Worm (Caenorhabditis elegans) whole organism, L1 larva: ENCODE results near the gene Y57A10C.10.

Source experiments
- C16A3.4 ChIP-seq: fragments of 150-350 bp; optimal IDR thresholded peaks from 2 replicates; lab custom pipeline; 2014; ENCODE audit warnings: missing biosample characterization, missing genetic modification characterization
- C34B4.2 ChIP-seq: sonication (generic microtip); optimal IDR thresholded peaks from 2 replicates; lab custom pipeline; 2017; ENCODE audit warnings: mild to moderate bottlenecking, missing genetic modification characterization, missing compliant biosample characterization
- F16B12.6 ChIP-seq: fragments of 150-350 bp; optimal IDR thresholded peaks from 2 replicates; lab custom pipeline; 2014; ENCODE audit warnings: missing biosample characterization, missing genetic modification characterization
- Y116A8C.19 ChIP-seq: sonication (generic microtip); optimal IDR thresholded peaks from 2 replicates; lab custom pipeline; 2016; ENCODE audit warnings: missing compliant biosample characterization, missing genetic modification characterization, borderline replicate concordance
- aha-1 ChIP-seq: fragments of 150-350 bp; optimal IDR thresholded peaks from 2 replicates; lab custom pipeline; 2014; ENCODE audit warnings: missing biosample characterization, missing genetic modification characterization
- alr-1 ChIP-seq: fragments of 200-800 bp; sonication (Bioruptor generic); optimal IDR thresholded peaks from 2 replicates; lab custom pipeline; 2018; ENCODE audit warnings: borderline replicate concordance, mild to moderate bottlenecking, missing genetic modification characterization, missing compliant biosample characterization
- aly-2 ChIP-seq: fragments of 150-350 bp; optimal IDR thresholded peaks from 2 replicates; lab custom pipeline; 2014; ENCODE audit warnings: missing biosample characterization, missing genetic modification characterization
- blmp-1 ChIP-seq: fragments of 150-350 bp; optimal IDR thresholded peaks from 2 replicates; lab custom pipeline; 2014; ENCODE audit warnings: missing biosample characterization, missing genetic modification characterization
- ceh-8 ChIP-seq: fragments of 200-800 bp; sonication (Bioruptor generic); optimal IDR thresholded peaks from 2 replicates; lab custom pipeline; 2018; ENCODE audit warnings: mild to moderate bottlenecking, missing genetic modification characterization, moderate library complexity, missing compliant biosample characterization
- ceh-82 ChIP-seq, 3 experiments: fragments of 150-350 bp in 1 of 3; sonication (generic microtip) in 2 of 3; optimal IDR thresholded peaks; 2 replicates each; lab custom pipeline; 2014 to 2017; ENCODE audit warnings: missing biosample characterization in 3 of 3, missing genetic modification characterization in 3 of 3
- ceh-88 ChIP-seq: fragments of 200-800 bp; sonication (Bioruptor generic); IDR thresholded peaks from 2 replicates; pipeline ENCODE4 v1.3.6; 2022; ENCODE audit warnings: missing genetic modification characterization, missing compliant biosample characterization
- ceh-90 ChIP-seq: sonication (generic microtip); optimal IDR thresholded peaks from 2 replicates; lab custom pipeline; 2016; ENCODE audit warnings: missing genetic modification characterization, missing compliant biosample characterization
- dpl-1 ChIP-seq, 3 experiments: fragments of 150-350 bp in 2 of 3; sonication (generic microtip) in 1 of 3; optimal IDR thresholded peaks; 2 replicates each; lab custom pipeline; 2014 to 2017; ENCODE audit warnings: missing biosample characterization in 3 of 3, missing genetic modification characterization in 3 of 3, missing genetic modification reagents in 3 of 3
- dsc-1 ChIP-seq: sonication (generic microtip); optimal IDR thresholded peaks from 2 replicates; lab custom pipeline; 2016; ENCODE audit warnings: mild to moderate bottlenecking, missing genetic modification characterization, missing compliant biosample characterization
- efl-1 ChIP-seq, 4 experiments: fragments of 150-350 bp; optimal IDR thresholded peaks in 3 of 4; peaks in 1 of 4; 1 replicate in 1 of 4; 2 replicates in 3 of 4; lab custom pipeline; 2014; ENCODE audit warnings: missing biosample characterization in 2 of 4, missing genetic modification characterization in 2 of 4, missing genetic modification reagents in 2 of 4
- efl-3 ChIP-seq: fragments of 200-800 bp; sonication (Bioruptor generic); optimal IDR thresholded peaks from 2 replicates; lab custom pipeline; 2018; ENCODE audit warnings: mild to moderate bottlenecking, missing genetic modification characterization, missing compliant biosample characterization
- ets-5 ChIP-seq: fragments of 200-800 bp; sonication (Bioruptor generic); IDR thresholded peaks from 2 replicates; pipeline ENCODE4 v1.3.6; 2022; ENCODE audit warnings: missing genetic modification characterization, missing compliant biosample characterization
- fkh-4 ChIP-seq: sonication (generic microtip); optimal IDR thresholded peaks from 2 replicates; lab custom pipeline; 2016; ENCODE audit warnings: missing compliant biosample characterization, missing genetic modification characterization, borderline replicate concordance
- hlh-4 ChIP-seq: sonication (generic microtip); optimal IDR thresholded peaks from 2 replicates; lab custom pipeline; 2016; ENCODE audit warnings: mild to moderate bottlenecking, missing genetic modification characterization, missing compliant biosample characterization
- hpl-2 ChIP-seq: fragments of 150-350 bp; optimal IDR thresholded peaks from 2 replicates; lab custom pipeline; 2014; ENCODE audit warnings: missing biosample characterization, missing genetic modification reagents, missing genetic modification characterization
- irx-1 ChIP-seq: sonication (generic microtip); optimal IDR thresholded peaks from 2 replicates; lab custom pipeline; 2016; ENCODE audit warnings: missing genetic modification characterization, missing compliant biosample characterization
- lin-13 ChIP-seq: fragments of 150-350 bp; optimal IDR thresholded peaks from 2 replicates; lab custom pipeline; 2014; ENCODE audit warnings: missing biosample characterization, missing genetic modification reagents, missing genetic modification characterization
- lin-15B ChIP-seq: fragments of 150-350 bp; sonication (generic microtip); optimal IDR thresholded peaks from 3 replicates; lab custom pipeline; 2014; ENCODE audit warnings: missing biosample characterization, missing genetic modification characterization
- lir-3 ChIP-seq: sonication (generic microtip); optimal IDR thresholded peaks from 2 replicates; lab custom pipeline; 2016; ENCODE audit warnings: mild to moderate bottlenecking, missing genetic modification characterization, moderate library complexity, missing compliant biosample characterization; ENCODE audit not compliant: poor library complexity
- mef-2 ChIP-seq: fragments of 150-350 bp; optimal IDR thresholded peaks from 2 replicates; lab custom pipeline; 2014; ENCODE audit warnings: missing biosample characterization, missing genetic modification characterization
- mep-1 ChIP-seq: fragments of 150-350 bp; optimal IDR thresholded peaks from 2 replicates; lab custom pipeline; 2014; ENCODE audit warnings: missing biosample characterization, missing genetic modification characterization
- nhr-11 ChIP-seq: fragments of 150-350 bp; optimal IDR thresholded peaks from 2 replicates; lab custom pipeline; 2014; ENCODE audit warnings: missing biosample characterization, missing genetic modification characterization
- nhr-12 ChIP-seq: sonication (generic microtip); optimal IDR thresholded peaks from 2 replicates; lab custom pipeline; 2017; ENCODE audit warnings: missing biosample characterization, missing genetic modification characterization
- nhr-28 ChIP-seq: fragments of 150-350 bp; optimal IDR thresholded peaks from 2 replicates; lab custom pipeline; 2014; ENCODE audit warnings: missing biosample characterization, missing genetic modification characterization
- nhr-47 ChIP-seq: sonication (generic microtip); optimal IDR thresholded peaks from 2 replicates; lab custom pipeline; 2016; ENCODE audit warnings: mild to moderate bottlenecking, missing genetic modification characterization, moderate library complexity, missing compliant biosample characterization
- nhr-76 ChIP-seq: sonication (generic microtip); optimal IDR thresholded peaks from 2 replicates; lab custom pipeline; 2017; ENCODE audit warnings: missing biosample characterization, missing genetic modification characterization
- nhr-77 ChIP-seq: fragments of 150-350 bp; optimal IDR thresholded peaks from 2 replicates; lab custom pipeline; 2014; ENCODE audit warnings: missing biosample characterization, missing genetic modification characterization
- nhr-84 ChIP-seq: sonication (generic microtip); optimal IDR thresholded peaks from 2 replicates; lab custom pipeline; 2017; ENCODE audit warnings: missing biosample characterization, missing genetic modification characterization
- nhr-90 ChIP-seq: sonication (generic microtip); optimal IDR thresholded peaks from 2 replicates; lab custom pipeline; 2016; ENCODE audit warnings: mild to moderate bottlenecking, missing genetic modification characterization, missing compliant biosample characterization; ENCODE audit not compliant: poor library complexity
- pag-3 ChIP-seq: sonication (generic microtip); optimal IDR thresholded peaks from 2 replicates; lab custom pipeline; 2017; ENCODE audit warnings: missing genetic modification characterization, mild to moderate bottlenecking, missing compliant biosample characterization, antibody characterized with exemption, borderline replicate concordance; ENCODE audit not compliant: insufficient read depth
- pqm-1 ChIP-seq: sonication (generic microtip); optimal IDR thresholded peaks from 3 replicates; lab custom pipeline; 2017; ENCODE audit warnings: missing biosample characterization, missing genetic modification characterization
- skn-1 ChIP-seq: fragments of 150-350 bp; optimal IDR thresholded peaks from 2 replicates; lab custom pipeline; 2014; ENCODE audit warnings: missing biosample characterization, missing genetic modification characterization
- sox-4 ChIP-seq: sonication (generic microtip); optimal IDR thresholded peaks from 2 replicates; lab custom pipeline; 2016; ENCODE audit warnings: missing genetic modification characterization, missing compliant biosample characterization
- sptf-1 ChIP-seq: fragments of 150-350 bp; optimal IDR thresholded peaks from 2 replicates; lab custom pipeline; 2014; ENCODE audit warnings: missing biosample characterization, missing genetic modification characterization
- sup-37 ChIP-seq: fragments of 200-800 bp; sonication (Bioruptor generic); optimal IDR thresholded peaks from 2 replicates; lab custom pipeline; 2018; ENCODE audit warnings: mild to moderate bottlenecking, missing genetic modification characterization, missing compliant biosample characterization
- tlp-1 ChIP-seq: fragments of 150-350 bp; optimal IDR thresholded peaks from 2 replicates; lab custom pipeline; 2014; ENCODE audit warnings: missing biosample characterization, missing genetic modification characterization
- unc-130 ChIP-seq: fragments of 150-350 bp; optimal IDR thresholded peaks from 2 replicates; lab custom pipeline; 2017; ENCODE audit warnings: missing biosample characterization, missing genetic modification characterization, inconsistent platforms
- unc-30 ChIP-seq: sonication (generic microtip); optimal IDR thresholded peaks from 2 replicates; lab custom pipeline; 2017; ENCODE audit warnings: missing biosample characterization, missing genetic modification characterization
- unc-98 ChIP-seq: fragments of 200-800 bp; sonication (Bioruptor generic); IDR thresholded peaks from 2 replicates; pipeline ENCODE4 v1.3.6; 2022; ENCODE audit warnings: missing genetic modification characterization, missing compliant biosample characterization
- vab-15 ChIP-seq: sonication (generic microtip); optimal IDR thresholded peaks from 2 replicates; lab custom pipeline; 2017; ENCODE audit warnings: missing genotype, mild to moderate bottlenecking, missing genetic modification characterization, missing compliant biosample characterization
- xbp-1 ChIP-seq: sonication (generic microtip); optimal IDR thresholded peaks from 2 replicates; lab custom pipeline; 2016; ENCODE audit warnings: missing genetic modification characterization, missing compliant biosample characterization
- zag-1 ChIP-seq: fragments of 150-350 bp; optimal IDR thresholded peaks from 2 replicates; lab custom pipeline; 2014; ENCODE audit warnings: missing biosample characterization, missing genetic modification characterization
- zip-4 ChIP-seq: fragments of 200-800 bp; sonication (Bioruptor generic); optimal IDR thresholded peaks from 2 replicates; lab custom pipeline; 2018; ENCODE audit warnings: mild to moderate bottlenecking, missing genetic modification characterization, moderate library complexity, missing compliant biosample characterization

The Y57A10C.10 gene

DNA sequence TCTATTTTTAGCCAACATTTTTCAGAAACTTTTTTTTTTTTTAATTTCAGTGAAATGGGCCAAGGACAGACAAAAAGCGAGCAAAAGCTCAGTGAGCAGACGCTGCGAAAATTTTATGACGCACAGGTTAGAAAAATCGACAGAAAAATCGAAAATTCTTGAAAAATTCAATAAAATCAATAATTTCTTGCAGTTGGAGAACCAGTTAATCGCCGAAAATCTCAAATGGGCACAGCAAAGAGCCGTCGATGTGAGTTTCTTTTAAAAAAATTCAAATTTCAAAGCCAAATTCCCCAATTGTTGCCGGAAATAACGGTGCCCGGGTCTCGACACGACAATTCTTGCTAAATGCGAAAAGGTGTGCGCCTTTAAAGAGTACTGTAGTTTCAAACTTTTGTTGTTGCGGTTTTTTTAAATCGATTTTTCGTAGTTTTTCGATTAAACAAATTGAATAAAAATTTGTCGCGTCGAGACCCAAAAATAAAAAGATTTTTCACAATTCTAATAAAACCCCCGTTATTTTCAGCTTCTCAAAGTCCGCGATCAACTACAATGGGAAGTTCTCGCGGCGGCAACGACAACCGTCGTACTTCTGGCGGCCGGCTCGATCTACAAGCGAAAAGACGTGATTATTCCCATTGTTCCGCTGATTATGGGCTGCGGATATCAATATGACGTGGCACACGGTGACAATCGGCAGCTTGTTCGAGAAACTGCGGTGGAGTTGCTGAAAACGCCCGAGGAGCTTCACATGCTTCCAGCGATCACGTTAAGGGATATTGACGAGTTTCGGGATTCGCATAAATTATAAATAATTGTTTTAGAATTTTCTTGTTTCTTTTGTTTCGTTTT is 19.8 kb upstream of the Y57A10C.10 start, which contains the start of gene tag-280:
Gene tag-280, plus strand, starts transcription at position 51 of the 852 bp plus-strand sequence.
- TF ChIP-seq unc-98 (GFP tag; lab: Robert Waterston, UW) (no peak), irx-1 (tag; lab: Kevin White, UChicago) (no peak), nhr-47 (tag; lab: Kevin White, UChicago) (no peak), blmp-1 (tag; lab: Kevin White, UChicago) (no peak), nhr-12 (tag; lab: Kevin White, UChicago) (no peak), F16B12.6 (tag; lab: Kevin White, UChicago) (no peak), unc-30 (tag; lab: Kevin White, UChicago) (no peak), efl-1 (optimal IDR thresholded peaks at IDR 0.05; lab: Kevin White, UChicago) (no peak), efl-1 (GFP tag; optimal IDR thresholded peaks at IDR 0.05 in 1 of 2; lab: Kevin White, UChicago) (peak in 1 of 2 experiments; percentile 59), aha-1 (no peak)

DNA sequence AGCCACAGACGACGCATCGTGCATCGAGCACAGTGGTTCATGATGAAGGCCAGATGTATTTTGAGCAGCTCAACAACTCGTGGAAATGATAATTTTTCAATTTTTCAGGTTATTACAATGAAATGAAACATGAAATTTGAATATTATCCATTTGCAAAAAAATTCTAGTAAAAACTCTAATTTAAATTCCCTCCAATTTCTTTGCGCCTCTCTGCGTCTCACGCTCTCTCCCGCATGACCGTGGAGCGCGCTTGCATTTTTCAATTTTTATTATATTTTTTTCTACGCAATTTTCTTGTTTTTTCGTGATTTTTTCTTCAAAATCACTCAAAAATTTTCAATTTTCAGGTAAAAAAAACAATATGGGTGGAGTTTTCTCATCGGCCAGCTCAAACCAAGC is 18.4 kb upstream of the Y57A10C.10 start, which contains the start of gene tag-281:
Gene tag-281, plus strand, starts transcription at position 340 of the 400 bp plus-strand sequence.
- no peak for TF ChIP-seq alr-1 (tag; lab: Kevin White, UChicago)
- TF ChIP-seq lin-15B (tag; lab: Kevin White, UChicago) = peak; percentile 88
- peak; percentile 91 for TF ChIP-seq mep-1 (tag; lab: Kevin White, UChicago)
- TF ChIP-seq pqm-1 (tag; lab: Kevin White, UChicago) = no peak
- no peak for TF ChIP-seq zag-1 (tag; lab: Kevin White, UChicago)
- TF ChIP-seq unc-30 (tag; lab: Kevin White, UChicago) = no peak
- no peak for TF ChIP-seq C34B4.2
- TF ChIP-seq nhr-77 (tag; lab: Kevin White, UChicago) = peak; percentile 21
- TF ChIP-seq lir-3 (tag; lab: Kevin White, UChicago) = peak; percentile 57
- TF ChIP-seq fkh-4 (tag; lab: Kevin White, UChicago) = no peak
- TF ChIP-seq aly-2 (tag; lab: Kevin White, UChicago) = peak; percentile 56
- TF ChIP-seq dpl-1 (GFP tag; optimal IDR thresholded peaks at IDR 0.05; lab: Kevin White, UChicago) = peak; percentile 98 to 99 (median 98)
- TF ChIP-seq tlp-1 = no peak
- TF ChIP-seq nhr-11 (tag; lab: Kevin White, UChicago) = peak; percentile 71
- peak; percentile 62 for TF ChIP-seq ceh-8 (GFP tag; lab: Kevin White, UChicago)
- TF ChIP-seq sox-4 (tag; lab: Kevin White, UChicago) = peak; percentile 45
- no peak for TF ChIP-seq hlh-4 (tag; lab: Kevin White, UChicago)
- TF ChIP-seq unc-130 (tag; lab: Kevin White, UChicago) = peak; percentile 70
- TF ChIP-seq C16A3.4 (tag; lab: Kevin White, UChicago) = peak; percentile 69
- TF ChIP-seq nhr-28 (tag; lab: Kevin White, UChicago) = no peak
- TF ChIP-seq unc-98 (GFP tag; lab: Robert Waterston, UW) = peak; percentile 36; the same call in 1 of the 2 replicates
- no peak for TF ChIP-seq nhr-84 (tag; lab: Kevin White, UChicago)
- TF ChIP-seq ceh-88 (GFP tag; lab: Robert Waterston, UW) = peak; percentile 54; the same call in 1 of the 2 replicates
- TF ChIP-seq efl-1 (optimal IDR thresholded peaks at IDR 0.05; lab: Kevin White, UChicago) = peak; percentile 97 to 99
- peak; percentile 98 to 100 for TF ChIP-seq efl-1 (GFP tag; optimal IDR thresholded peaks at IDR 0.05 in 1 of 2; lab: Kevin White, UChicago)
- no peak for TF ChIP-seq sptf-1 (tag; lab: Kevin White, UChicago)
- no peak for TF ChIP-seq Y116A8C.19
- TF ChIP-seq ceh-82 (tag; optimal IDR thresholded peaks at IDR 0.05; lab: Kevin White, UChicago) = peak; percentile 80 to 93 (median 89)
- TF ChIP-seq lin-13 (GFP tag; lab: Kevin White, UChicago) = peak; percentile 86
- TF ChIP-seq efl-3 (GFP tag; lab: Kevin White, UChicago) = no peak
- peak; percentile 84 for TF ChIP-seq dsc-1 (tag; lab: Kevin White, UChicago)
- TF ChIP-seq zip-4 (GFP tag; lab: Kevin White, UChicago) = peak; percentile 42
- peak; percentile 84 for TF ChIP-seq skn-1 (tag; lab: Kevin White, UChicago)
- peak; percentile 90 for TF ChIP-seq nhr-90 (tag; lab: Kevin White, UChicago)
- TF ChIP-seq vab-15 (tag; lab: Kevin White, UChicago) = peak; percentile 53
- TF ChIP-seq aha-1 = peak; percentile 74
- peak; percentile 20 for TF ChIP-seq ceh-90 (tag; lab: Kevin White, UChicago)
- TF ChIP-seq hpl-2 (GFP tag; lab: Kevin White, UChicago) = no peak
- TF ChIP-seq sup-37 (GFP tag; lab: Kevin White, UChicago) = peak; percentile 47
- no peak for TF ChIP-seq nhr-76
- peak; percentile 87 for TF ChIP-seq xbp-1 (tag; lab: Kevin White, UChicago)
- no peak for TF ChIP-seq ets-5
- TF ChIP-seq pag-3 = peak; percentile 3
- TF ChIP-seq mef-2 = no peak
